Worm (Caenorhabditis elegans): ENCODE measurements around the gene dgtr-1.

DNA sequence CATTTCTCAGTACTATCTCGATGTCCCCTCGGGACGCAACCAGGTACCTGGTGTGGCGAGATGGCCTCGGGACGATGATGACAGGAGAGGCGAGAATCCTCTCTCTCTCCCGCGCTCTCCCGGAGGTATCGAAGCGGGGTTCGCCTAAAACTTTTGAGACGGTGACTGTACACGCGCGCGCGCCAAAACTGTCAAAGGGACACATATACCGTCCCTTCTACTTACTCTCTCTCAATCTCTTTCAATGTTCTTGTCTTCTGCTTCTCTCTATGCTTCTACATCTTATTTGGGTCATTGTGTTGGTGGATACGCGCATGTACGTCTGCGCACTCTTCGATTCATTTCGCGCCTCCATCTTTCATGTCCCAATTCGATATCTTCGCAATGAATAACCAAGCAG is 45.0 kb downstream of the dgtr-1 start:
- TF ChIP-seq cog-1 (tag; optimal IDR thresholded peaks at IDR 0.05) (peak; percentile 21), T22C8.4 (GFP tag; IDR thresholded peaks at IDR 0.05) (no peak), flt-1 (GFP tag; IDR thresholded peaks at IDR 0.05) (no peak), ztf-23 (GFP tag; IDR thresholded peaks at IDR 0.05) (0 out of 2 replicates have a peak, but pooled peaks have one; percentile 19), ztf-29 (GFP tag; IDR thresholded peaks at IDR 0.05) (no peak)

Measured in whole organism, midembryonic.